Worm (Caenorhabditis elegans) whole organism, late embryonic: ENCODE data around the gene C46C2.7.

Experiments
- C38D4.7 ChIP-seq: fragments of 200-800 bp; sonication (Bioruptor generic); optimal IDR thresholded peaks from 2 replicates; lab custom pipeline; 2018; ENCODE audit warnings: mild to moderate bottlenecking, missing genetic modification characterization, moderate library complexity, missing compliant biosample characterization
- ama-1 ChIP-seq: fragments of 150-350 bp; optimal IDR thresholded peaks from 2 replicates; lab custom pipeline; 2014
- ceh-9 ChIP-seq: sonication (generic microtip); optimal IDR thresholded peaks from 2 replicates; lab custom pipeline; 2016; ENCODE audit warnings: mild to moderate bottlenecking, missing genetic modification characterization, inconsistent platforms, missing compliant biosample characterization
- ets-4 ChIP-seq: sonication (generic microtip); optimal IDR thresholded peaks from 2 replicates; lab custom pipeline; 2016; ENCODE audit warnings: missing genetic modification characterization, missing compliant biosample characterization
- eyg-1 ChIP-seq: sonication (generic microtip); optimal IDR thresholded peaks from 2 replicates; lab custom pipeline; 2016; ENCODE audit warnings: missing genotype, missing genetic modification characterization, missing compliant biosample characterization
- fkh-10 ChIP-seq: fragments of 150-350 bp; optimal IDR thresholded peaks from 2 replicates; lab custom pipeline; 2014; ENCODE audit warnings: missing biosample characterization, missing genetic modification reagents, missing genetic modification characterization
- fkh-6 ChIP-seq: sonication (generic microtip); optimal IDR thresholded peaks from 2 replicates; lab custom pipeline; 2016; ENCODE audit warnings: missing genetic modification characterization, missing compliant biosample characterization
- hlh-15 ChIP-seq: sonication (generic microtip); optimal IDR thresholded peaks from 2 replicates; lab custom pipeline; 2016; ENCODE audit warnings: missing genetic modification characterization, missing compliant biosample characterization
- pqm-1 ChIP-seq: sonication (generic microtip); optimal IDR thresholded peaks from 2 replicates; lab custom pipeline; 2016; ENCODE audit warnings: missing genetic modification characterization, missing compliant biosample characterization
- rnt-1 ChIP-seq: sonication (generic microtip); optimal IDR thresholded peaks from 2 replicates; lab custom pipeline; 2016; ENCODE audit warnings: missing genetic modification characterization, missing compliant biosample characterization
- tbx-2 ChIP-seq: sonication (generic microtip); optimal IDR thresholded peaks from 2 replicates; lab custom pipeline; 2016; ENCODE audit warnings: missing genetic modification characterization, missing compliant biosample characterization
- unc-55 ChIP-seq: sonication (generic microtip); optimal IDR thresholded peaks from 2 replicates; lab custom pipeline; 2017; ENCODE audit warnings: missing biosample characterization, missing genetic modification reagents, missing genetic modification characterization

ce11 chrIV:9199148-9199938 lies 4.7 kb downstream of the C46C2.7 start:
- TF ChIP-seq ets-4 (tag; lab: Kevin White, UChicago) = no peak
- no peak for TF ChIP-seq fkh-6 (tag; lab: Kevin White, UChicago)
- no peak for TF ChIP-seq fkh-10 (GFP tag; lab: Kevin White, UChicago)
- TF ChIP-seq eyg-1 (tag; lab: Kevin White, UChicago) = no peak
- TF ChIP-seq rnt-1 (tag; lab: Kevin White, UChicago) = no peak
- TF ChIP-seq ama-1 = no peak
- no peak for TF ChIP-seq unc-55 (GFP tag; lab: Kevin White, UChicago)
- no peak for TF ChIP-seq tbx-2 (tag; lab: Kevin White, UChicago)
- no peak for TF ChIP-seq ceh-9 (tag; lab: Kevin White, UChicago)
- no peak for TF ChIP-seq pqm-1
- TF ChIP-seq hlh-15 = no peak
- no peak for TF ChIP-seq C38D4.7 (GFP tag; lab: Kevin White, UChicago)
